Worm (Caenorhabditis elegans) whole organism, L1 larva: ENCODE measurements around the gene clec-182.

Experiments used
- C04F5.9 ChIP-seq: sonication (generic microtip); optimal IDR thresholded peaks from 2 replicates; lab custom pipeline; 2016; ENCODE audit warnings: missing genetic modification characterization, missing compliant biosample characterization
- Y116A8C.19 ChIP-seq: sonication (generic microtip); optimal IDR thresholded peaks from 2 replicates; lab custom pipeline; 2016; ENCODE audit warnings: missing compliant biosample characterization, missing genetic modification characterization, borderline replicate concordance
- aha-1 ChIP-seq: fragments of 150-350 bp; optimal IDR thresholded peaks from 2 replicates; lab custom pipeline; 2014; ENCODE audit warnings: missing biosample characterization, missing genetic modification characterization
- alr-1 ChIP-seq: fragments of 200-800 bp; sonication (Bioruptor generic); optimal IDR thresholded peaks from 2 replicates; lab custom pipeline; 2018; ENCODE audit warnings: borderline replicate concordance, mild to moderate bottlenecking, missing genetic modification characterization, missing compliant biosample characterization
- blmp-1 ChIP-seq: fragments of 150-350 bp; optimal IDR thresholded peaks from 2 replicates; lab custom pipeline; 2014; ENCODE audit warnings: missing biosample characterization, missing genetic modification characterization
- ceh-8 ChIP-seq: fragments of 200-800 bp; sonication (Bioruptor generic); optimal IDR thresholded peaks from 2 replicates; lab custom pipeline; 2018; ENCODE audit warnings: mild to moderate bottlenecking, missing genetic modification characterization, moderate library complexity, missing compliant biosample characterization
- ceh-82 ChIP-seq, 3 experiments: fragments of 150-350 bp in 1 of 3; sonication (generic microtip) in 2 of 3; optimal IDR thresholded peaks; 2 replicates each; lab custom pipeline; 2014 to 2017; ENCODE audit warnings: missing biosample characterization in 3 of 3, missing genetic modification characterization in 3 of 3
- dsc-1 ChIP-seq: sonication (generic microtip); optimal IDR thresholded peaks from 2 replicates; lab custom pipeline; 2016; ENCODE audit warnings: mild to moderate bottlenecking, missing genetic modification characterization, missing compliant biosample characterization
- efl-1 ChIP-seq, 4 experiments: fragments of 150-350 bp; optimal IDR thresholded peaks in 3 of 4; peaks in 1 of 4; 1 replicate in 1 of 4; 2 replicates in 3 of 4; lab custom pipeline; 2014; ENCODE audit warnings: missing biosample characterization in 2 of 4, missing genetic modification characterization in 2 of 4, missing genetic modification reagents in 2 of 4
- efl-3 ChIP-seq: fragments of 200-800 bp; sonication (Bioruptor generic); optimal IDR thresholded peaks from 2 replicates; lab custom pipeline; 2018; ENCODE audit warnings: mild to moderate bottlenecking, missing genetic modification characterization, missing compliant biosample characterization
- elt-2 ChIP-seq: sonication (generic microtip); optimal IDR thresholded peaks from 2 replicates; lab custom pipeline; 2016; ENCODE audit warnings: missing genetic modification characterization, mild to moderate bottlenecking, inconsistent platforms, missing compliant biosample characterization, missing genetic modification reagents
- elt-3 ChIP-seq, 6 experiments: fragments of 150-350 bp in 1 of 6; sonication (generic microtip); optimal IDR thresholded peaks; 2 replicates each; lab custom pipeline; 2017 to 2018; ENCODE audit warnings: missing biosample characterization in 6 of 6, missing genetic modification characterization in 6 of 6, inconsistent platforms in 1 of 6
- fkh-10 ChIP-seq: sonication (generic microtip); optimal IDR thresholded peaks from 2 replicates; lab custom pipeline; 2017; ENCODE audit warnings: missing biosample characterization, missing genetic modification reagents, missing genetic modification characterization
- fos-1 ChIP-seq: fragments of 150-350 bp; optimal IDR thresholded peaks from 2 replicates; lab custom pipeline; 2014; ENCODE audit warnings: missing biosample characterization, missing genetic modification characterization
- grh-1 ChIP-seq: fragments of 200-800 bp; sonication (Bioruptor generic); IDR thresholded peaks from 2 replicates; pipeline ENCODE4 v1.3.6; 2022; ENCODE audit warnings: missing genetic modification reagents, missing genetic modification characterization, missing compliant biosample characterization
- hlh-17 ChIP-seq: fragments of 200-800 bp; sonication (Bioruptor generic); optimal IDR thresholded peaks from 2 replicates; lab custom pipeline; 2018; ENCODE audit warnings: missing genetic modification characterization, mild to moderate bottlenecking, missing compliant biosample characterization, moderate library complexity, borderline replicate concordance
- hlh-4 ChIP-seq: sonication (generic microtip); optimal IDR thresholded peaks from 2 replicates; lab custom pipeline; 2016; ENCODE audit warnings: mild to moderate bottlenecking, missing genetic modification characterization, missing compliant biosample characterization
- hpl-2 ChIP-seq: fragments of 150-350 bp; optimal IDR thresholded peaks from 2 replicates; lab custom pipeline; 2014; ENCODE audit warnings: missing biosample characterization, missing genetic modification reagents, missing genetic modification characterization
- isw-1 ChIP-seq: fragments of 200-800 bp; sonication (Bioruptor generic); IDR thresholded peaks from 2 replicates; pipeline ENCODE4 v1.3.6; 2022; ENCODE audit warnings: missing genetic modification characterization, missing compliant biosample characterization
- jun-1 ChIP-seq: fragments of 150-350 bp; optimal IDR thresholded peaks from 2 replicates; lab custom pipeline; 2014; ENCODE audit warnings: missing biosample characterization, missing genetic modification reagents, missing genetic modification characterization
- lin-13 ChIP-seq: fragments of 150-350 bp; optimal IDR thresholded peaks from 2 replicates; lab custom pipeline; 2014; ENCODE audit warnings: missing biosample characterization, missing genetic modification reagents, missing genetic modification characterization
- lin-14 ChIP-seq: fragments of 200-800 bp; sonication (Bioruptor generic); optimal IDR thresholded peaks from 2 replicates; lab custom pipeline; 2018; ENCODE audit warnings: mild to moderate bottlenecking, missing genetic modification characterization, moderate library complexity, missing compliant biosample characterization
- lin-35 ChIP-seq, 2 experiments: fragments of 150-350 bp; optimal IDR thresholded peaks; 2 replicates each; lab custom pipeline; 2014; ENCODE audit warnings: missing biosample characterization in 2 of 2, missing genetic modification characterization in 2 of 2, missing genetic modification reagents in 2 of 2
- lir-3 ChIP-seq: sonication (generic microtip); optimal IDR thresholded peaks from 2 replicates; lab custom pipeline; 2016; ENCODE audit warnings: mild to moderate bottlenecking, missing genetic modification characterization, moderate library complexity, missing compliant biosample characterization; ENCODE audit not compliant: poor library complexity
- mdl-1 ChIP-seq, 2 experiments: fragments of 150-350 bp; optimal IDR thresholded peaks; 2 replicates each; lab custom pipeline; 2014 to 2017; ENCODE audit warnings: missing biosample characterization in 2 of 2, missing genetic modification characterization in 2 of 2, inconsistent platforms in 1 of 2
- nhr-11 ChIP-seq: fragments of 150-350 bp; optimal IDR thresholded peaks from 2 replicates; lab custom pipeline; 2014; ENCODE audit warnings: missing biosample characterization, missing genetic modification characterization
- nhr-12 ChIP-seq: sonication (generic microtip); optimal IDR thresholded peaks from 2 replicates; lab custom pipeline; 2017; ENCODE audit warnings: missing biosample characterization, missing genetic modification characterization
- nhr-19 ChIP-seq: fragments of 200-800 bp; sonication (Bioruptor generic); conservative IDR thresholded peaks from 2 replicates; pipeline ENCODE4 v1.3.6; 2022; ENCODE audit warnings: missing genetic modification characterization, missing compliant biosample characterization
- nhr-20 ChIP-seq: sonication (generic microtip); optimal IDR thresholded peaks from 2 replicates; lab custom pipeline; 2016; ENCODE audit warnings: mild to moderate bottlenecking, missing genetic modification characterization, missing compliant biosample characterization
- nhr-237 ChIP-seq: fragments of 150-350 bp; optimal IDR thresholded peaks from 2 replicates; lab custom pipeline; 2014; ENCODE audit warnings: missing biosample characterization, missing genetic modification characterization
- nhr-47 ChIP-seq: sonication (generic microtip); optimal IDR thresholded peaks from 2 replicates; lab custom pipeline; 2016; ENCODE audit warnings: mild to moderate bottlenecking, missing genetic modification characterization, moderate library complexity, missing compliant biosample characterization
- nhr-71 ChIP-seq: sonication (generic microtip); optimal IDR thresholded peaks from 2 replicates; lab custom pipeline; 2016; ENCODE audit warnings: mild to moderate bottlenecking, missing genetic modification characterization, moderate library complexity, missing compliant biosample characterization
- nhr-76 ChIP-seq: sonication (generic microtip); optimal IDR thresholded peaks from 2 replicates; lab custom pipeline; 2017; ENCODE audit warnings: missing biosample characterization, missing genetic modification characterization
- nhr-85 ChIP-seq: sonication (generic microtip); peaks from one replicate; lab custom pipeline; 2016; ENCODE audit warnings: missing genetic modification characterization, inconsistent platforms, missing compliant biosample characterization
- rnt-1 ChIP-seq: sonication (generic microtip); optimal IDR thresholded peaks from 2 replicates; lab custom pipeline; 2016; ENCODE audit warnings: mild to moderate bottlenecking, missing genetic modification characterization, moderate library complexity, missing compliant biosample characterization
- skn-1 ChIP-seq: fragments of 150-350 bp; optimal IDR thresholded peaks from 2 replicates; lab custom pipeline; 2014; ENCODE audit warnings: missing biosample characterization, missing genetic modification characterization
- snpc-4 ChIP-seq: fragments of 150-350 bp; optimal IDR thresholded peaks from 2 replicates; lab custom pipeline; 2014; ENCODE audit warnings: missing biosample characterization, missing genetic modification characterization
- snu-23 ChIP-seq: sonication (generic microtip); optimal IDR thresholded peaks from 2 replicates; lab custom pipeline; 2016; ENCODE audit warnings: missing genetic modification characterization, missing compliant biosample characterization
- swsn-7 ChIP-seq: sonication (generic microtip); optimal IDR thresholded peaks from 2 replicates; lab custom pipeline; 2016; ENCODE audit warnings: missing genetic modification characterization, missing compliant biosample characterization
- tbx-2 ChIP-seq: sonication (generic microtip); optimal IDR thresholded peaks from 2 replicates; lab custom pipeline; 2016; ENCODE audit warnings: missing genetic modification characterization, missing compliant biosample characterization
- vab-15 ChIP-seq: sonication (generic microtip); optimal IDR thresholded peaks from 2 replicates; lab custom pipeline; 2017; ENCODE audit warnings: missing genotype, mild to moderate bottlenecking, missing genetic modification characterization, missing compliant biosample characterization
- zip-4 ChIP-seq: fragments of 200-800 bp; sonication (Bioruptor generic); optimal IDR thresholded peaks from 2 replicates; lab custom pipeline; 2018; ENCODE audit warnings: mild to moderate bottlenecking, missing genetic modification characterization, moderate library complexity, missing compliant biosample characterization
- ztf-4 ChIP-seq: fragments of 150-350 bp; optimal IDR thresholded peaks from 2 replicates; lab custom pipeline; 2014; ENCODE audit warnings: missing biosample characterization, missing genetic modification characterization

Gene clec-182

ce11 chrIV:8794895-8795665 is 3.1 kb downstream of the clec-182 start (continued):
- TF ChIP-seq nhr-20 (tag; lab: Kevin White, UChicago) (peak; percentile 65), dsc-1 (tag; lab: Kevin White, UChicago) (no peak), hpl-2 (GFP tag; lab: Kevin White, UChicago) (no peak), elt-2 (tag; lab: Kevin White, UChicago) (peak; percentile 16), jun-1 (tag; lab: Kevin White, UChicago) (peak; percentile 50), lin-13 (GFP tag; lab: Kevin White, UChicago) (no peak), Y116A8C.19 (no peak), nhr-85 (tag; lab: Kevin White, UChicago) (peak; percentile 92), tbx-2 (tag; lab: Kevin White, UChicago) (peak; percentile 59), nhr-19 (GFP tag; lab: Robert Waterston, UW) (peak; percentile 28), swsn-7 (tag; lab: Kevin White, UChicago) (peak; percentile 24), rnt-1 (tag; lab: Kevin White, UChicago) (peak; percentile 8), zip-4 (no peak), nhr-47 (peak; percentile 59), lin-35 (GFP tag; optimal IDR thresholded peaks at IDR 0.05; lab: Kevin White, UChicago) (peak; percentile 46 to 50), snu-23 (GFP tag; lab: Kevin White, UChicago) (peak; percentile 59), nhr-12 (tag; lab: Kevin White, UChicago) (no peak), efl-3 (GFP tag; lab: Kevin White, UChicago) (no peak), grh-1 (GFP tag; lab: Robert Waterston, UW) (no peak), ztf-4 (tag; lab: Kevin White, UChicago) (peak; percentile 17), snpc-4 (tag; lab: Kevin White, UChicago) (peak; percentile 21)

- TF ChIP-seq aha-1 (tag; lab: Kevin White, UChicago) (no peak), hlh-17 (GFP tag; lab: Kevin White, UChicago) (no peak), lin-14 (GFP tag; lab: Kevin White, UChicago) (peak; percentile 56), nhr-71 (no peak), skn-1 (tag; lab: Kevin White, UChicago) (no peak), C04F5.9 (tag; lab: Kevin White, UChicago) (no peak), jun-1 (tag; lab: Kevin White, UChicago) (no peak), fkh-10 (GFP tag; lab: Kevin White, UChicago) (no peak), lin-13 (GFP tag; lab: Kevin White, UChicago) (no peak), elt-3 (tag; optimal IDR thresholded peaks at IDR 0.05; lab: Kevin White, UChicago) (peak in 4 of 6 experiments; percentile 36 to 87 (median 82)), ceh-8 (GFP tag; lab: Kevin White, UChicago) (no peak), nhr-237 (tag; lab: Kevin White, UChicago) (no peak), ceh-82 (tag; optimal IDR thresholded peaks at IDR 0.05; lab: Kevin White, UChicago) (no peak), efl-3 (GFP tag; lab: Kevin White, UChicago) (no peak), nhr-11 (no peak), lir-3 (no peak), blmp-1 (tag; lab: Kevin White, UChicago) (peak; percentile 71), efl-1 (optimal IDR thresholded peaks at IDR 0.05; lab: Kevin White, UChicago) (no peak), efl-1 (GFP tag; optimal IDR thresholded peaks at IDR 0.05 in 1 of 2; lab: Kevin White, UChicago) (peak in 1 of 2 experiments; percentile 17), nhr-76 (tag; lab: Kevin White, UChicago) (no peak), fos-1 (no peak), elt-2 (tag; lab: Kevin White, UChicago) (no peak), mdl-1 (tag; optimal IDR thresholded peaks at IDR 0.05; lab: Kevin White, UChicago) (no peak), isw-1 (no peak), tbx-2 (tag; lab: Kevin White, UChicago) (no peak), vab-15 (tag; lab: Kevin White, UChicago) (no peak), hlh-4 (no peak), alr-1 (no peak)
Observed at ce11 chrIV:8793223-8793622, 4.9 kb downstream of the clec-182 start.
